Worm (Caenorhabditis elegans) whole organism, late embryonic: ENCODE results near the gene T23F2.5.

ENCODE experiments used
- C08G9.2 ChIP-seq: sonication (generic microtip); optimal IDR thresholded peaks from 2 replicates; lab custom pipeline; 2016; ENCODE audit warnings: mild to moderate bottlenecking, missing genetic modification characterization, moderate library complexity, missing compliant biosample characterization
- C38D4.7 ChIP-seq: fragments of 200-800 bp; sonication (Bioruptor generic); optimal IDR thresholded peaks from 2 replicates; lab custom pipeline; 2018; ENCODE audit warnings: mild to moderate bottlenecking, missing genetic modification characterization, moderate library complexity, missing compliant biosample characterization
- K02D7.2 ChIP-seq: sonication (generic microtip); optimal IDR thresholded peaks from 2 replicates; lab custom pipeline; 2017; ENCODE audit warnings: mild to moderate bottlenecking, missing genetic modification characterization, missing compliant biosample characterization
- K09A11.1 ChIP-seq: sonication (generic microtip); optimal IDR thresholded peaks from 2 replicates; lab custom pipeline; 2017; ENCODE audit warnings: antibody characterized with exemption, mild to moderate bottlenecking, missing genetic modification characterization, missing compliant biosample characterization; ENCODE audit not compliant: insufficient read depth
- T23F11.4 ChIP-seq: fragments of 200-800 bp; sonication (Bioruptor generic); optimal IDR thresholded peaks from 2 replicates; lab custom pipeline; 2018; ENCODE audit warnings: mild to moderate bottlenecking, missing genetic modification characterization, missing compliant biosample characterization
- ahr-1 ChIP-seq: sonication (generic microtip); optimal IDR thresholded peaks from 2 replicates; lab custom pipeline; 2016; ENCODE audit warnings: missing genetic modification characterization, missing compliant biosample characterization
- ceh-14 ChIP-seq: sonication (generic microtip); optimal IDR thresholded peaks from 2 replicates; lab custom pipeline; 2016; ENCODE audit warnings: missing genotype, missing genetic modification characterization, missing compliant biosample characterization
- ceh-19 ChIP-seq: fragments of 200-800 bp; sonication (Bioruptor generic); optimal IDR thresholded peaks from 2 replicates; lab custom pipeline; 2018; ENCODE audit warnings: mild to moderate bottlenecking, missing genetic modification characterization, missing compliant biosample characterization
- ceh-6 ChIP-seq: fragments of 200-800 bp; sonication (Bioruptor generic); optimal IDR thresholded peaks from 2 replicates; lab custom pipeline; 2018; ENCODE audit warnings: mild to moderate bottlenecking, missing genetic modification characterization, missing compliant biosample characterization
- ceh-9 ChIP-seq: sonication (generic microtip); optimal IDR thresholded peaks from 2 replicates; lab custom pipeline; 2016; ENCODE audit warnings: mild to moderate bottlenecking, missing genetic modification characterization, inconsistent platforms, missing compliant biosample characterization
- che-1 ChIP-seq: sonication (generic microtip); optimal IDR thresholded peaks from 2 replicates; lab custom pipeline; 2016; ENCODE audit warnings: mild to moderate bottlenecking, missing genetic modification characterization, missing compliant biosample characterization
- dmd-4 ChIP-seq: sonication (generic microtip); optimal IDR thresholded peaks from 2 replicates; lab custom pipeline; 2016; ENCODE audit warnings: borderline replicate concordance, missing genetic modification characterization, missing compliant biosample characterization
- elt-2 ChIP-seq: sonication (generic microtip); optimal IDR thresholded peaks from 2 replicates; lab custom pipeline; 2016; ENCODE audit warnings: missing genetic modification reagents, missing genetic modification characterization, missing compliant biosample characterization
- ets-4 ChIP-seq: sonication (generic microtip); optimal IDR thresholded peaks from 2 replicates; lab custom pipeline; 2016; ENCODE audit warnings: missing genetic modification characterization, missing compliant biosample characterization
- fax-1 ChIP-seq: sonication (generic microtip); optimal IDR thresholded peaks from 2 replicates; lab custom pipeline; 2016; ENCODE audit warnings: missing genotype, missing genetic modification characterization, missing compliant biosample characterization
- fkh-6 ChIP-seq: sonication (generic microtip); optimal IDR thresholded peaks from 2 replicates; lab custom pipeline; 2016; ENCODE audit warnings: missing genetic modification characterization, missing compliant biosample characterization
- gmeb-2 ChIP-seq: sonication (generic microtip); optimal IDR thresholded peaks from 2 replicates; lab custom pipeline; 2016; ENCODE audit warnings: missing genetic modification characterization, inconsistent platforms, missing compliant biosample characterization
- hlh-15 ChIP-seq: sonication (generic microtip); optimal IDR thresholded peaks from 2 replicates; lab custom pipeline; 2016; ENCODE audit warnings: missing genetic modification characterization, missing compliant biosample characterization
- hlh-30 ChIP-seq: sonication (generic microtip); optimal IDR thresholded peaks from 2 replicates; lab custom pipeline; 2017; ENCODE audit warnings: antibody characterized with exemption, missing genetic modification characterization, missing compliant biosample characterization; ENCODE audit not compliant: insufficient read depth
- madf-2 ChIP-seq: sonication (generic microtip); optimal IDR thresholded peaks from 2 replicates; lab custom pipeline; 2017; ENCODE audit warnings: missing genetic modification characterization, missing compliant biosample characterization
- nfya-1 ChIP-seq: sonication (generic microtip); optimal IDR thresholded peaks from 2 replicates; lab custom pipeline; 2017; ENCODE audit warnings: missing genetic modification characterization, mild to moderate bottlenecking, missing compliant biosample characterization, antibody characterized with exemption, moderate library complexity
- nhr-11 ChIP-seq: fragments of 150-350 bp; optimal IDR thresholded peaks from 2 replicates; lab custom pipeline; 2014; ENCODE audit warnings: missing biosample characterization, missing genetic modification characterization
- nhr-232 ChIP-seq: sonication (generic microtip); optimal IDR thresholded peaks from 2 replicates; lab custom pipeline; 2016; ENCODE audit warnings: missing genetic modification characterization, missing compliant biosample characterization
- odd-2 ChIP-seq: sonication (generic microtip); optimal IDR thresholded peaks from 2 replicates; lab custom pipeline; 2017; ENCODE audit warnings: antibody characterized with exemption, mild to moderate bottlenecking, missing genetic modification characterization, missing compliant biosample characterization
- pag-3 ChIP-seq: sonication (generic microtip); optimal IDR thresholded peaks from 2 replicates; lab custom pipeline; 2016; ENCODE audit warnings: missing compliant biosample characterization, missing genetic modification characterization, borderline replicate concordance
- pat-9 ChIP-seq: fragments of 200-800 bp; sonication (Bioruptor generic); optimal IDR thresholded peaks from 2 replicates; lab custom pipeline; 2018; ENCODE audit warnings: mild to moderate bottlenecking, missing genetic modification characterization, moderate library complexity, missing compliant biosample characterization
- pha-2 ChIP-seq: sonication (generic microtip); optimal IDR thresholded peaks from 2 replicates; lab custom pipeline; 2017; ENCODE audit warnings: mild to moderate bottlenecking, missing genetic modification characterization, missing compliant biosample characterization
- sdc-2 ChIP-seq: sonication (generic microtip); optimal IDR thresholded peaks from 2 replicates; lab custom pipeline; 2016; ENCODE audit warnings: missing genotype, missing genetic modification characterization, missing compliant biosample characterization
- sox-4 ChIP-seq: sonication (generic microtip); optimal IDR thresholded peaks from 2 replicates; lab custom pipeline; 2017; ENCODE audit warnings: mild to moderate bottlenecking, missing genetic modification characterization, inconsistent platforms, missing compliant biosample characterization
- syd-9 ChIP-seq: sonication (generic microtip); optimal IDR thresholded peaks from 2 replicates; lab custom pipeline; 2016; ENCODE audit warnings: mild to moderate bottlenecking, missing genetic modification characterization, moderate library complexity, missing compliant biosample characterization
- tbx-2 ChIP-seq: sonication (generic microtip); optimal IDR thresholded peaks from 2 replicates; lab custom pipeline; 2016; ENCODE audit warnings: missing genetic modification characterization, missing compliant biosample characterization
- unc-55 ChIP-seq: sonication (generic microtip); optimal IDR thresholded peaks from 2 replicates; lab custom pipeline; 2017; ENCODE audit warnings: missing biosample characterization, missing genetic modification reagents, missing genetic modification characterization
- zip-5 ChIP-seq: sonication (generic microtip); optimal IDR thresholded peaks from 2 replicates; lab custom pipeline; 2016; ENCODE audit warnings: missing genetic modification characterization, missing compliant biosample characterization
- ztf-16 ChIP-seq: sonication (generic microtip); optimal IDR thresholded peaks from 2 replicates; lab custom pipeline; 2017; ENCODE audit warnings: missing genetic modification characterization, missing compliant biosample characterization

The T23F2.5 gene

DNA sequence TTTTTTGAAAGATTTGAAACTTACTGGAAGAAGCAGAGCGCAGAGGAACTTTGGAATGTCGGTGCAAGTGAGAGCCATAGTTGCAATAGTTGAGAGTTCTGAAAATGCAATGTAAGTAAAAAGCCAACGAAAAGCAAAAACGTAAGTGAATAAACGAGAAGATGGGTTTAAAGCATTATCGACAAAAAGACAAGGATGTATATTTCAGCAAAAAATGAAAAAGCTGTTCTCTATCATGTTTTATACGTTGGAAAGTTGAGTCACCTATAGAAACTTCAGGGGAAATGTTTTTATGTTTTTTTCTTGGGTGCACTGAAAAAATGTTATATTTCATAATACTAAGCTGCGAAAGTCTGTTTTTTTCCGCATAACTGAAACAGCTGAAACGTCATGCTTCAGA is at the start of gene T23F2.5:
TSS of gene T23F2.5 (minus strand) at position 101 of the 400 bp plus-strand sequence.
- no peak for TF ChIP-seq C38D4.7 (GFP tag; lab: Kevin White, UChicago)
- no peak for TF ChIP-seq hlh-15 (tag; lab: Kevin White, UChicago)

DNA sequence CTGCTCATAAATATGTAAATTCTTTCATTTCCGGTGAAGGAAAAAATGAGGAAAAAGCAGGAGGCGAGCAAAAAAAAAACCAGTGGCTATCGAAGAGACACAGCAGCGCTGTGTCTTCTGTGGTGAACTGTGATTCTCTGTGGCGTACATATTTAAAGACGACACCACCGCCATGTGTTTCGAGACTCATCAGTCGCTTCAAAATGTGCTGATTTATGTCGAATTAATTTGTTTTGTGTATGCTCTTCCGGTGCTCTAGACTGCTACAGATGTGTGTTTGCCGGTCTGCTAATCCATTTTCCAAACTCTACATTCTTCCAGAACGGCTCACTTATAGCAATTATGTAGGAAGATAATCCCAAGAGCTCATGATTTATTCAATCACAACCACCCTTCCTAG is 48.5 kb upstream of the T23F2.5 start:
- TF ChIP-seq madf-2 (tag; lab: Kevin White, UChicago) = no peak
- TF ChIP-seq tbx-2 (tag; lab: Kevin White, UChicago) = no peak
- no peak for TF ChIP-seq T23F11.4
- no peak for TF ChIP-seq che-1 (tag; lab: Kevin White, UChicago)
- TF ChIP-seq hlh-15 (tag; lab: Kevin White, UChicago) = no peak
- no peak for TF ChIP-seq K09A11.1 (tag; lab: Kevin White, UChicago)
- no peak for TF ChIP-seq zip-5 (tag; lab: Kevin White, UChicago)
- no peak for TF ChIP-seq ets-4 (tag; lab: Kevin White, UChicago)
- TF ChIP-seq K02D7.2 (tag; lab: Kevin White, UChicago) = no peak
- TF ChIP-seq odd-2 = no peak
- no peak for TF ChIP-seq dmd-4 (tag; lab: Kevin White, UChicago)

DNA sequence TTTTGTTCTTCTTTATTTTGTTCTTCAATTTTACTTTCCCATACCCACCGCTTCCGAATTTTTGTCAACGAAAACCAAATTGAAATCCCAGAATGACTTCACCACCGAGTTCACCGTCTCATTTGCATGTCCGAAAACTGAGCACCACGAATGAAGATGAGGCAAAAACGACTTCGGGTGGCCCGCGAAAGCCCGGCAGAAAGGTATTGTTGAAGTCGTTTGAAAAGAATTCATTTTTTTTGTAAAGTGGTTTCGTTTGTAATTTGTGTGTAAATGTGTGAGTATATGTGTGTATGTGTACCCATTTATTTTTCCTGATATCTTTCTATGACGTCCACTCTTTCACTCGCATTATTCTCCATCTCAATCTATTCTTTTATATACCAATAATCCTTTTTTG is 41.0 kb upstream of the T23F2.5 start, which contains the start of gene C38C5.1:
TSS of gene C38C5.1 (plus strand) at position 90 of the 400 bp plus-strand sequence.
- TF ChIP-seq sox-4 (tag; lab: Kevin White, UChicago) = no peak
- TF ChIP-seq hlh-30 (tag; lab: Kevin White, UChicago) = no peak
- no peak for TF ChIP-seq madf-2 (tag; lab: Kevin White, UChicago)
- TF ChIP-seq unc-55 (GFP tag; lab: Kevin White, UChicago) = no peak
- TF ChIP-seq K02D7.2 (tag; lab: Kevin White, UChicago) = no peak
- TF ChIP-seq nhr-232 = no peak
- TF ChIP-seq pag-3 = no peak
- no peak for TF ChIP-seq elt-2 (tag; lab: Kevin White, UChicago)
- no peak for TF ChIP-seq ztf-16 (tag; lab: Kevin White, UChicago)
- no peak for TF ChIP-seq K09A11.1 (tag; lab: Kevin White, UChicago)
- no peak for TF ChIP-seq nhr-11 (tag; lab: Kevin White, UChicago)
- no peak for TF ChIP-seq dmd-4 (tag; lab: Kevin White, UChicago)
- no peak for TF ChIP-seq ceh-14 (tag; lab: Kevin White, UChicago)
- no peak for TF ChIP-seq pat-9 (tag; lab: Kevin White, UChicago)
- TF ChIP-seq fkh-6 (tag; lab: Kevin White, UChicago) = no peak
- TF ChIP-seq tbx-2 (tag; lab: Kevin White, UChicago) = no peak
- no peak for TF ChIP-seq fax-1 (tag; lab: Kevin White, UChicago)
- TF ChIP-seq ceh-6 = no peak

DNA sequence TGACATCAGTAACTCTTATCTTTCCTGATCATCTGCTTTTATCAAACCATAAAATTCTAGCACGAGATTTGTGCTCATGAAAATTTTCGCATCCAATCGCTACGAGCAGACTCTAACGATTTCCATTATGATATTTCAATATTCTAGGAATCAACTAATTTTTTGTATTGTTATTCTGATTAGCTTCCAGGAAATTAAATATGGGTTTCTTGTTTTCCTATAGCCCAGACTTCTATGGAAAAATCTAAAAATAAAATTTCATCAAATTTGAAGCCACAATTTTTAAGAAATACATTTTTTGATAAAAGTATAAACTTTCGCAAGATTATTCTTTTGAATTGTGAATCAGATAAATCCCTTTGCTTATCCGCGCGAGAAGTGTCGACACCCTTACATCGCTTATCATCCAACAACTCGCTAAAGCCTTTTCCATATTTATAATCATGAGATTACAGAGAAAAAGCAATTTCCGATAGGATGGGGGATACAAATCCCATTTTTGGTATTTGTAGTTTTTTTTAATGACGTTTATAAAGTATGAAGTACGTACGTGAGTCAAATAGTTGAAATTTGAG is 38.2 kb upstream of the T23F2.5 start:
- TF ChIP-seq T23F11.4 (no peak), fax-1 (tag; lab: Kevin White, UChicago) (no peak), syd-9 (tag; lab: Kevin White, UChicago) (no peak), pha-2 (tag; lab: Kevin White, UChicago) (no peak), nhr-11 (tag; lab: Kevin White, UChicago) (no peak), hlh-15 (tag; lab: Kevin White, UChicago) (no peak), sdc-2 (tag; lab: Kevin White, UChicago) (no peak), elt-2 (tag; lab: Kevin White, UChicago) (no peak), nfya-1 (tag; lab: Kevin White, UChicago) (no peak), ahr-1 (tag; lab: Kevin White, UChicago) (no peak), pat-9 (tag; lab: Kevin White, UChicago) (no peak), ceh-6 (no peak), ceh-19 (GFP tag; lab: Kevin White, UChicago) (no peak), C08G9.2 (tag; lab: Kevin White, UChicago) (no peak), pag-3 (no peak), tbx-2 (tag; lab: Kevin White, UChicago) (no peak), C38D4.7 (GFP tag; lab: Kevin White, UChicago) (no peak), ceh-9 (tag; lab: Kevin White, UChicago) (no peak), gmeb-2 (tag; lab: Kevin White, UChicago) (no peak)
